Fruit fly (Drosophila melanogaster) whole organism, embryonic: ENCODE data around the gene CG3764.

Experiments used
- Adf1 ChIP-seq: fragments of 200-800 bp; sonication (Bioruptor generic); IDR thresholded peaks from 2 replicates; pipeline ENCODE4 v1.3.6; 2022; ENCODE audit warnings: missing biosample characterization, missing genetic modification characterization
- CG10431 ChIP-seq: fragments of 200-800 bp; sonication (Bioruptor generic); optimal IDR thresholded peaks from 3 replicates; lab custom pipeline; 2018; ENCODE audit warnings: missing biosample characterization, mild to moderate bottlenecking, missing genetic modification characterization
- CG11398 ChIP-seq: fragments of 200-800 bp; sonication (Bioruptor generic); optimal IDR thresholded peaks from 2 replicates; lab custom pipeline; 2016; ENCODE audit warnings: missing biosample characterization, missing genetic modification characterization
- CG11456 ChIP-seq: fragments of 200-800 bp; sonication (Bioruptor generic); IDR thresholded peaks from 3 replicates; pipeline ENCODE4 v1.3.6; 2022; ENCODE audit warnings: missing biosample characterization, missing genetic modification characterization
- CG11504 ChIP-seq: fragments of 200-800 bp; sonication (Bioruptor generic); optimal IDR thresholded peaks from 3 replicates; lab custom pipeline; 2019; ENCODE audit warnings: missing biosample characterization, mild to moderate bottlenecking, missing genetic modification characterization, moderate library complexity
- CG12236 ChIP-seq: fragments of 200-800 bp; sonication (Bioruptor generic); optimal IDR thresholded peaks from 2 replicates; lab custom pipeline; 2016; ENCODE audit warnings: missing biosample characterization, missing genetic modification characterization
- CG14014 ChIP-seq: fragments of 200-800 bp; sonication (Bioruptor generic); IDR thresholded peaks from 2 replicates; pipeline ENCODE4 v1.3.6; 2022; ENCODE audit warnings: missing biosample characterization, missing genetic modification characterization
- CG15011 ChIP-seq: fragments of 200-800 bp; sonication (Bioruptor generic); optimal IDR thresholded peaks from 3 replicates; lab custom pipeline; 2018; ENCODE audit warnings: missing biosample characterization, mild to moderate bottlenecking, missing genetic modification characterization
- CG18476 ChIP-seq: fragments of 200-800 bp; sonication (Bioruptor generic); optimal IDR thresholded peaks from 2 replicates; lab custom pipeline; 2016; ENCODE audit warnings: missing biosample characterization, mild to moderate bottlenecking, missing genetic modification characterization
- CG2199 ChIP-seq: fragments of 200-800 bp; sonication (Bioruptor generic); IDR thresholded peaks from 3 replicates; pipeline ENCODE4 v1.3.6; 2022; ENCODE audit warnings: missing biosample characterization, missing genetic modification characterization
- CG31388 ChIP-seq: fragments of 200-800 bp; sonication (Bioruptor generic); optimal IDR thresholded peaks from 2 replicates; lab custom pipeline; 2016; ENCODE audit warnings: missing biosample characterization, missing genetic modification characterization
- CG3163 ChIP-seq: fragments of 200-800 bp; sonication (Bioruptor generic); optimal IDR thresholded peaks from 3 replicates; lab custom pipeline; 2016; ENCODE audit warnings: missing biosample characterization, missing genetic modification characterization
- CG4328 ChIP-seq: fragments of 200-800 bp; sonication (Bioruptor generic); optimal IDR thresholded peaks from 3 replicates; lab custom pipeline; 2017; ENCODE audit warnings: missing biosample characterization, missing genetic modification reagents, missing genetic modification characterization
- CG43689 ChIP-seq: fragments of 200-800 bp; sonication (Bioruptor generic); IDR thresholded peaks from 2 replicates; pipeline ENCODE4 v1.3.6; 2022; ENCODE audit warnings: missing biosample characterization, missing genetic modification characterization
- CG6683 ChIP-seq: fragments of 200-800 bp; sonication (Bioruptor generic); optimal IDR thresholded peaks from 2 replicates; lab custom pipeline; 2017; ENCODE audit warnings: missing biosample characterization, mild to moderate bottlenecking, missing genetic modification characterization, missing genetic modification reagents
- CG6765 ChIP-seq: fragments of 200-800 bp; sonication (Bioruptor generic); optimal IDR thresholded peaks from 3 replicates; lab custom pipeline; 2017; ENCODE audit warnings: missing biosample characterization, mild to moderate bottlenecking, missing genetic modification characterization
- CG7987 ChIP-seq: fragments of 200-800 bp; sonication (Bioruptor generic); optimal IDR thresholded peaks from 2 replicates; lab custom pipeline; 2018; ENCODE audit warnings: missing biosample characterization, mild to moderate bottlenecking, missing genetic modification characterization, moderate library complexity
- CG9876 ChIP-seq: fragments of 200-800 bp; sonication (Bioruptor generic); optimal IDR thresholded peaks from 2 replicates; lab custom pipeline; 2016; ENCODE audit warnings: missing biosample characterization, missing genetic modification characterization
- Dek ChIP-seq: fragments of 200-800 bp; sonication (Bioruptor generic); optimal IDR thresholded peaks from 3 replicates; lab custom pipeline; 2019; ENCODE audit warnings: missing biosample characterization, mild to moderate bottlenecking, missing genetic modification characterization, moderate library complexity
- Dref ChIP-seq: fragments of 200-800 bp; sonication (Bioruptor generic); IDR thresholded peaks from 2 replicates; pipeline ENCODE4 v1.3.6; 2022; ENCODE audit warnings: missing biosample characterization, missing genetic modification characterization
- Hmx ChIP-seq: fragments of 200-800 bp; sonication (Bioruptor generic); optimal IDR thresholded peaks from 2 replicates; lab custom pipeline; 2016; ENCODE audit warnings: missing biosample characterization, missing genetic modification characterization
- Kr ChIP-seq: fragments of 200-800 bp; sonication (Bioruptor generic); optimal IDR thresholded peaks from 2 replicates; lab custom pipeline; 2017; ENCODE audit warnings: missing biosample characterization, mild to moderate bottlenecking, missing genetic modification characterization
- Meics ChIP-seq: fragments of 200-800 bp; sonication (Bioruptor generic); optimal IDR thresholded peaks from 2 replicates; lab custom pipeline; 2017; ENCODE audit warnings: missing biosample characterization, mild to moderate bottlenecking, missing genetic modification characterization
- Nf-YC ChIP-seq: fragments of 200-800 bp; optimal IDR thresholded peaks from 3 replicates; lab custom pipeline; 2019; ENCODE audit warnings: missing biosample characterization, mild to moderate bottlenecking, missing genetic modification characterization, moderate library complexity
- Pdp1 ChIP-seq, 2 experiments: fragments of 200-800 bp; sonication (Bioruptor generic); optimal IDR thresholded peaks; 3 replicates each; lab custom pipeline; 2016; ENCODE audit warnings: missing biosample characterization in 2 of 2, missing genetic modification characterization in 2 of 2, mild to moderate bottlenecking in 1 of 2, moderate library complexity in 1 of 2
- Rfx ChIP-seq: fragments of 200-800 bp; sonication (Bioruptor generic); IDR thresholded peaks from 2 replicates; pipeline ENCODE4 v1.3.6; 2022; ENCODE audit warnings: missing biosample characterization, missing genetic modification characterization
- Sox102F ChIP-seq: fragments of 200-800 bp; sonication (Bioruptor generic); optimal IDR thresholded peaks from 2 replicates; lab custom pipeline; 2018; ENCODE audit warnings: missing biosample characterization, mild to moderate bottlenecking, missing genetic modification characterization, moderate library complexity
- Sry-β ChIP-seq: fragments of 200-800 bp; sonication (Bioruptor generic); optimal IDR thresholded peaks from 2 replicates; lab custom pipeline; 2018; ENCODE audit warnings: missing biosample characterization, mild to moderate bottlenecking, missing genetic modification characterization, moderate library complexity
- Sry-δ ChIP-seq: fragments of 200-800 bp; sonication (Bioruptor generic); optimal IDR thresholded peaks from 2 replicates; lab custom pipeline; 2016; ENCODE audit warnings: missing biosample characterization, missing genetic modification characterization
- TFAM ChIP-seq: fragments of 200-800 bp; sonication (Bioruptor generic); optimal IDR thresholded peaks from 2 replicates; lab custom pipeline; 2017; ENCODE audit warnings: missing biosample characterization, missing genetic modification characterization, inconsistent platforms
- Xbp1 ChIP-seq: fragments of 200-800 bp; sonication (Bioruptor generic); optimal IDR thresholded peaks from 3 replicates; lab custom pipeline; 2016; ENCODE audit warnings: missing biosample characterization, mild to moderate bottlenecking, missing genetic modification characterization
- abd-A ChIP-seq: fragments of 200-800 bp; sonication (Bioruptor generic); optimal IDR thresholded peaks from 3 replicates; lab custom pipeline; 2019; ENCODE audit warnings: missing biosample characterization, mild to moderate bottlenecking, missing genetic modification characterization, moderate library complexity
- al ChIP-seq: fragments of 200-800 bp; sonication (Bioruptor generic); IDR thresholded peaks from 2 replicates; pipeline ENCODE4 v1.3.6; 2022; ENCODE audit warnings: missing biosample characterization, missing genetic modification characterization
- dan ChIP-seq: fragments of 200-800 bp; sonication (Bioruptor generic); IDR thresholded peaks from 2 replicates; pipeline ENCODE4 v1.3.6; 2022; ENCODE audit warnings: missing biosample characterization, missing genetic modification characterization
- dpn ChIP-seq, 2 experiments: fragments of 200-800 bp; sonication (Bioruptor generic); optimal IDR thresholded peaks; 3 replicates each; lab custom pipeline; 2016; ENCODE audit warnings: missing biosample characterization in 2 of 2, missing genetic modification characterization in 2 of 2
- dysf ChIP-seq: fragments of 200-800 bp; sonication (Bioruptor generic); IDR thresholded peaks from 3 replicates; pipeline ENCODE4 v1.3.6; 2022; ENCODE audit warnings: missing biosample characterization, missing genetic modification characterization
- fu2 ChIP-seq: fragments of 200-800 bp; sonication (Bioruptor generic); optimal IDR thresholded peaks from 2 replicates; lab custom pipeline; 2016; ENCODE audit warnings: missing biosample characterization, missing genetic modification characterization
- grau ChIP-seq: fragments of 200-800 bp; optimal IDR thresholded peaks from 3 replicates; lab custom pipeline; 2019; ENCODE audit warnings: missing biosample characterization, mild to moderate bottlenecking, missing genetic modification characterization, moderate library complexity
- gsb-n ChIP-seq: fragments of 200-800 bp; sonication (Bioruptor generic); optimal IDR thresholded peaks from 3 replicates; lab custom pipeline; 2018; ENCODE audit warnings: missing biosample characterization, mild to moderate bottlenecking, missing genetic modification characterization
- lilli ChIP-seq: fragments of 200-800 bp; sonication (Bioruptor generic); optimal IDR thresholded peaks from 3 replicates; lab custom pipeline; 2016; ENCODE audit warnings: missing biosample characterization, missing genetic modification characterization
- nau ChIP-seq: fragments of 200-800 bp; sonication (Bioruptor generic); optimal IDR thresholded peaks from 3 replicates; lab custom pipeline; 2017; ENCODE audit warnings: missing biosample characterization, mild to moderate bottlenecking, missing genetic modification characterization, missing genetic modification reagents
- nom ChIP-seq: fragments of 200-800 bp; sonication (Bioruptor generic); optimal IDR thresholded peaks from 2 replicates; lab custom pipeline; 2017; ENCODE audit warnings: missing biosample characterization, missing genetic modification characterization, mild to moderate bottlenecking, moderate library complexity, missing genetic modification reagents
- onecut ChIP-seq: fragments of 200-800 bp; sonication (Bioruptor generic); IDR thresholded peaks from 2 replicates; pipeline ENCODE4 v1.3.6; 2022; ENCODE audit warnings: missing biosample characterization, missing genetic modification characterization
- otp ChIP-seq: fragments of 200-800 bp; sonication (Bioruptor generic); IDR thresholded peaks from 3 replicates; pipeline ENCODE4, ENCODE4 v1.3.6; 2022; ENCODE audit warnings: missing biosample characterization, missing genetic modification characterization
- phol ChIP-seq: fragments of 200-800 bp; sonication (Bioruptor generic); optimal IDR thresholded peaks from 3 replicates; lab custom pipeline; 2018; ENCODE audit warnings: missing biosample characterization, mild to moderate bottlenecking, missing genetic modification characterization, moderate library complexity
- prd ChIP-seq, 3 experiments: fragments of >200 bp in 2 of 3; fragments of 200-800 bp in 1 of 3; sonication (Bioruptor generic) in 1 of 3; optimal IDR thresholded peaks in 2 of 3; IDR thresholded peaks in 1 of 3; 2 replicates in 2 of 3; 3 replicates in 1 of 3; pipeline versions ENCODE4 v1.3.6 to Lab custom; 2017 to 2022; ENCODE audit warnings: missing biosample characterization in 1 of 3, missing genetic modification characterization in 1 of 3
- ro ChIP-seq: fragments of 200-800 bp; sonication (Bioruptor generic); IDR thresholded peaks from 2 replicates; pipeline ENCODE4 v1.3.6; 2022; ENCODE audit warnings: missing biosample characterization, missing genetic modification characterization
- toy ChIP-seq: fragments of 200-800 bp; sonication (Bioruptor generic); IDR thresholded peaks from 2 replicates; pipeline ENCODE4 v1.3.6; 2022; ENCODE audit warnings: missing biosample characterization, missing genetic modification characterization
- tx ChIP-seq: fragments of 200-800 bp; sonication (Bioruptor generic); optimal IDR thresholded peaks from 2 replicates; lab custom pipeline; 2016; ENCODE audit warnings: missing biosample characterization, missing genetic modification characterization

CG3764 gene

dm6 chr3L:16955219-16956002 lies 57.0 kb downstream of the CG3764 start (continued):
- no peak for TF ChIP-seq abd-A (tag; lab: Kevin White, UChicago)
- peak; percentile 46; the same call in 2 of the 3 replicates for TF ChIP-seq CG11456 (GFP tag; lab: Robert Waterston, UW)
- peak; percentile 11; the same call in 1 of the 2 replicates for TF ChIP-seq Adf1
- no peak for TF ChIP-seq ro
- TF ChIP-seq CG31388 (GFP tag; lab: Kevin White, UChicago): no peak
- TF ChIP-seq Sox102F (GFP tag; lab: Kevin White, UChicago): no peak
- peak; percentile 46; the same call in 1 of the 2 replicates for TF ChIP-seq Rfx (GFP tag; lab: Robert Waterston, UW)
- TF ChIP-seq dpn (GFP tag; optimal IDR thresholded peaks at IDR 0.05; lab: Kevin White, UChicago): peak; percentile 34 to 56
- no peak for TF ChIP-seq nom
- peak in 1 of 2 experiments; percentile 92 for TF ChIP-seq Pdp1 (GFP tag; optimal IDR thresholded peaks at IDR 0.05; lab: Kevin White, UChicago)
- no peak for TF ChIP-seq prd (optimal IDR thresholded peaks at IDR 0.05; lab: Kevin White, UChicago)
- TF ChIP-seq prd (GFP tag; IDR thresholded peaks at IDR 0.05; lab: Robert Waterston, UW): no peak
- peak; percentile 50 for TF ChIP-seq CG7987 (GFP tag; lab: Kevin White, UChicago)
- TF ChIP-seq CG12236: no peak
- no peak for TF ChIP-seq CG43689 (GFP tag; lab: Robert Waterston, UW)
- no peak for TF ChIP-seq gsb-n
- no peak; the same call in 1 of the 2 replicates for TF ChIP-seq onecut (GFP tag; lab: Robert Waterston, UW)
- TF ChIP-seq Hmx (GFP tag; lab: Kevin White, UChicago): no peak
- TF ChIP-seq tx (GFP tag; lab: Kevin White, UChicago): no peak
- TF ChIP-seq Nf-YC (tag; lab: Kevin White, UChicago): peak; percentile 46
- TF ChIP-seq Meics (GFP tag; lab: Kevin White, UChicago): no peak
- peak; percentile 40 for TF ChIP-seq Dek (tag; lab: Kevin White, UChicago)
- peak; percentile 17 for TF ChIP-seq CG9876 (GFP tag; lab: Kevin White, UChicago)
- no peak for TF ChIP-seq CG10431 (GFP tag; lab: Kevin White, UChicago)
- no peak for TF ChIP-seq dan (GFP tag; lab: Robert Waterston, UW)
- no peak for TF ChIP-seq Sry-β (GFP tag; lab: Kevin White, UChicago)
- no peak for TF ChIP-seq Kr (GFP tag; lab: Kevin White, UChicago)
- peak; percentile 90 for TF ChIP-seq Dref (GFP tag; lab: Robert Waterston, UW)
- TF ChIP-seq TFAM (GFP tag; lab: Kevin White, UChicago): no peak
- TF ChIP-seq Xbp1 (GFP tag; lab: Kevin White, UChicago): peak; percentile 60
- 0 out of 3 replicates have a peak, but pooled peaks have one; percentile 52 for TF ChIP-seq CG2199
- no peak for TF ChIP-seq nau (GFP tag; lab: Kevin White, UChicago)
- no peak for TF ChIP-seq dysf
- no peak for TF ChIP-seq CG6683 (GFP tag; lab: Kevin White, UChicago)
- TF ChIP-seq toy: no peak
- TF ChIP-seq CG15011: no peak
- no peak for TF ChIP-seq CG6765 (GFP tag; lab: Kevin White, UChicago)
- TF ChIP-seq phol (tag; lab: Kevin White, UChicago): peak; percentile 30
- no peak for TF ChIP-seq CG11398
- TF ChIP-seq CG11504 (tag; lab: Kevin White, UChicago): peak; percentile 41
- TF ChIP-seq CG3163 (GFP tag; lab: Kevin White, UChicago): peak; percentile 39
- no peak for TF ChIP-seq al
- no peak for TF ChIP-seq fu2 (GFP tag; lab: Kevin White, UChicago)
- TF ChIP-seq lilli: peak; percentile 50
- no peak for TF ChIP-seq CG18476 (GFP tag; lab: Kevin White, UChicago)
- peak; percentile 43 for TF ChIP-seq grau (tag; lab: Kevin White, UChicago)
- TF ChIP-seq CG4328 (GFP tag; lab: Kevin White, UChicago): no peak
- TF ChIP-seq Sry-δ (GFP tag; lab: Kevin White, UChicago): peak; percentile 95
- TF ChIP-seq otp: no peak
- TF ChIP-seq CG14014: no peak; the same call in 1 of the 2 replicates
